Worm (Caenorhabditis elegans) whole organism, late embryonic: ENCODE data around the gene lips-3.

Experiments
- C08G9.2 ChIP-seq: sonication (generic microtip); optimal IDR thresholded peaks from 2 replicates; lab custom pipeline; 2016; ENCODE audit warnings: mild to moderate bottlenecking, missing genetic modification characterization, moderate library complexity, missing compliant biosample characterization
- T23F11.4 ChIP-seq: fragments of 200-800 bp; sonication (Bioruptor generic); optimal IDR thresholded peaks from 2 replicates; lab custom pipeline; 2018; ENCODE audit warnings: mild to moderate bottlenecking, missing genetic modification characterization, missing compliant biosample characterization
- ahr-1 ChIP-seq: sonication (generic microtip); optimal IDR thresholded peaks from 2 replicates; lab custom pipeline; 2016; ENCODE audit warnings: missing genetic modification characterization, missing compliant biosample characterization
- ama-1 ChIP-seq: fragments of 150-350 bp; optimal IDR thresholded peaks from 2 replicates; lab custom pipeline; 2014
- ceh-18 ChIP-seq: sonication (generic microtip); optimal IDR thresholded peaks from 2 replicates; lab custom pipeline; 2016; ENCODE audit warnings: missing genetic modification characterization, missing compliant biosample characterization
- ceh-19 ChIP-seq: fragments of 200-800 bp; sonication (Bioruptor generic); optimal IDR thresholded peaks from 2 replicates; lab custom pipeline; 2018; ENCODE audit warnings: mild to moderate bottlenecking, missing genetic modification characterization, missing compliant biosample characterization
- ceh-2 ChIP-seq: sonication (generic microtip); optimal IDR thresholded peaks from 2 replicates; lab custom pipeline; 2016; ENCODE audit warnings: missing genotype, missing genetic modification characterization, missing compliant biosample characterization
- ceh-30 ChIP-seq: fragments of 150-350 bp; optimal IDR thresholded peaks from 2 replicates; lab custom pipeline; 2014; ENCODE audit warnings: missing biosample characterization, missing genetic modification characterization
- ceh-31 ChIP-seq: sonication (generic microtip); optimal IDR thresholded peaks from 2 replicates; lab custom pipeline; 2016; ENCODE audit warnings: missing genetic modification characterization, missing compliant biosample characterization
- ceh-34 ChIP-seq: sonication (generic microtip); optimal IDR thresholded peaks from 2 replicates; lab custom pipeline; 2016; ENCODE audit warnings: mild to moderate bottlenecking, missing genetic modification characterization, missing compliant biosample characterization
- ceh-6 ChIP-seq: fragments of 200-800 bp; sonication (Bioruptor generic); optimal IDR thresholded peaks from 2 replicates; lab custom pipeline; 2018; ENCODE audit warnings: mild to moderate bottlenecking, missing genetic modification characterization, missing compliant biosample characterization
- che-1 ChIP-seq: sonication (generic microtip); optimal IDR thresholded peaks from 2 replicates; lab custom pipeline; 2016; ENCODE audit warnings: mild to moderate bottlenecking, missing genetic modification characterization, missing compliant biosample characterization
- dmd-4 ChIP-seq: sonication (generic microtip); optimal IDR thresholded peaks from 2 replicates; lab custom pipeline; 2016; ENCODE audit warnings: borderline replicate concordance, missing genetic modification characterization, missing compliant biosample characterization
- elt-2 ChIP-seq: sonication (generic microtip); optimal IDR thresholded peaks from 2 replicates; lab custom pipeline; 2016; ENCODE audit warnings: missing genetic modification reagents, missing genetic modification characterization, missing compliant biosample characterization
- ets-4 ChIP-seq: sonication (generic microtip); optimal IDR thresholded peaks from 2 replicates; lab custom pipeline; 2016; ENCODE audit warnings: missing genetic modification characterization, missing compliant biosample characterization
- eyg-1 ChIP-seq: sonication (generic microtip); optimal IDR thresholded peaks from 2 replicates; lab custom pipeline; 2016; ENCODE audit warnings: missing genotype, missing genetic modification characterization, missing compliant biosample characterization
- hlh-30 ChIP-seq: sonication (generic microtip); optimal IDR thresholded peaks from 2 replicates; lab custom pipeline; 2017; ENCODE audit warnings: antibody characterized with exemption, missing genetic modification characterization, missing compliant biosample characterization; ENCODE audit not compliant: insufficient read depth
- hlh-6 ChIP-seq: sonication (generic microtip); optimal IDR thresholded peaks from 2 replicates; lab custom pipeline; 2016; ENCODE audit warnings: missing genotype, missing genetic modification characterization, missing compliant biosample characterization
- hlh-8 ChIP-seq: sonication (generic microtip); optimal IDR thresholded peaks from 2 replicates; lab custom pipeline; 2016; ENCODE audit warnings: missing genotype, missing genetic modification characterization, missing compliant biosample characterization
- lin-11 ChIP-seq: fragments of 200-800 bp; sonication (Bioruptor generic); optimal IDR thresholded peaks from 2 replicates; lab custom pipeline; 2018; ENCODE audit warnings: mild to moderate bottlenecking, missing genetic modification characterization, missing compliant biosample characterization
- nfya-1 ChIP-seq: sonication (generic microtip); optimal IDR thresholded peaks from 2 replicates; lab custom pipeline; 2017; ENCODE audit warnings: missing genetic modification characterization, mild to moderate bottlenecking, missing compliant biosample characterization, antibody characterized with exemption, moderate library complexity
- pax-1 ChIP-seq: fragments of 150-350 bp; optimal IDR thresholded peaks from 2 replicates; lab custom pipeline; 2014; ENCODE audit warnings: missing biosample characterization, missing genetic modification characterization
- pros-1 ChIP-seq: fragments of 150-350 bp; optimal IDR thresholded peaks from 2 replicates; lab custom pipeline; 2014; ENCODE audit warnings: missing biosample characterization, missing genetic modification reagents, missing genetic modification characterization
- ref-2 ChIP-seq: sonication (generic microtip); optimal IDR thresholded peaks from 2 replicates; lab custom pipeline; 2016; ENCODE audit warnings: missing genetic modification characterization, missing compliant biosample characterization
- rnt-1 ChIP-seq: sonication (generic microtip); optimal IDR thresholded peaks from 2 replicates; lab custom pipeline; 2016; ENCODE audit warnings: missing genetic modification characterization, missing compliant biosample characterization
- sdc-2 ChIP-seq: sonication (generic microtip); optimal IDR thresholded peaks from 2 replicates; lab custom pipeline; 2016; ENCODE audit warnings: missing genotype, missing genetic modification characterization, missing compliant biosample characterization
- syd-9 ChIP-seq: sonication (generic microtip); optimal IDR thresholded peaks from 2 replicates; lab custom pipeline; 2016; ENCODE audit warnings: mild to moderate bottlenecking, missing genetic modification characterization, moderate library complexity, missing compliant biosample characterization
- tbx-2 ChIP-seq: sonication (generic microtip); optimal IDR thresholded peaks from 2 replicates; lab custom pipeline; 2016; ENCODE audit warnings: missing genetic modification characterization, missing compliant biosample characterization
- unc-42 ChIP-seq: sonication (generic microtip); optimal IDR thresholded peaks from 2 replicates; lab custom pipeline; 2016; ENCODE audit warnings: missing genotype, missing genetic modification characterization, missing compliant biosample characterization
- unc-55 ChIP-seq: sonication (generic microtip); optimal IDR thresholded peaks from 2 replicates; lab custom pipeline; 2017; ENCODE audit warnings: missing biosample characterization, missing genetic modification reagents, missing genetic modification characterization
- zip-5 ChIP-seq: sonication (generic microtip); optimal IDR thresholded peaks from 2 replicates; lab custom pipeline; 2016; ENCODE audit warnings: missing genetic modification characterization, missing compliant biosample characterization
- ztf-16 ChIP-seq: sonication (generic microtip); optimal IDR thresholded peaks from 2 replicates; lab custom pipeline; 2017; ENCODE audit warnings: missing genetic modification characterization, missing compliant biosample characterization

The lips-3 gene

ce11 chrIII:4666753-4667400 is 50.5 kb downstream of the lips-3 start:
- peak; percentile 34 for TF ChIP-seq syd-9 (tag; lab: Kevin White, UChicago)
- TF ChIP-seq ceh-30: peak; percentile 38
- TF ChIP-seq ceh-31 (tag; lab: Kevin White, UChicago): peak; percentile 70
- TF ChIP-seq dmd-4 (tag; lab: Kevin White, UChicago): peak; percentile 43
- peak; percentile 63 for TF ChIP-seq ref-2 (tag; lab: Kevin White, UChicago)
- TF ChIP-seq unc-42 (tag; lab: Kevin White, UChicago): peak; percentile 20
- TF ChIP-seq T23F11.4 (GFP tag; lab: Kevin White, UChicago): peak; percentile 99
- TF ChIP-seq nfya-1: peak; percentile 79
- TF ChIP-seq pax-1 (tag; lab: Kevin White, UChicago): no peak
- peak; percentile 36 for TF ChIP-seq rnt-1 (tag; lab: Kevin White, UChicago)
- TF ChIP-seq ztf-16 (tag; lab: Kevin White, UChicago): no peak
- TF ChIP-seq zip-5: no peak
- TF ChIP-seq ceh-34 (tag; lab: Kevin White, UChicago): peak; percentile 92
- peak; percentile 27 for TF ChIP-seq ets-4 (tag; lab: Kevin White, UChicago)
- TF ChIP-seq hlh-6 (tag; lab: Kevin White, UChicago): peak; percentile 81
- no peak for TF ChIP-seq ceh-18 (tag; lab: Kevin White, UChicago)
- TF ChIP-seq ceh-6 (GFP tag; lab: Kevin White, UChicago): peak; percentile 49
- peak; percentile 48 for TF ChIP-seq unc-55 (GFP tag; lab: Kevin White, UChicago)
- peak; percentile 29 for TF ChIP-seq hlh-8 (tag; lab: Kevin White, UChicago)
- TF ChIP-seq pros-1: peak; percentile 68
- TF ChIP-seq eyg-1 (tag; lab: Kevin White, UChicago): peak; percentile 8
- TF ChIP-seq che-1: peak; percentile 40
- TF ChIP-seq elt-2 (tag; lab: Kevin White, UChicago): peak; percentile 33
- peak; percentile 48 for TF ChIP-seq sdc-2
- no peak for TF ChIP-seq ama-1 (lab: Kevin White, UChicago)
- TF ChIP-seq hlh-30: peak; percentile 60
- TF ChIP-seq ceh-19: peak; percentile 71
- TF ChIP-seq ceh-2: peak; percentile 41
- peak; percentile 64 for TF ChIP-seq tbx-2 (tag; lab: Kevin White, UChicago)
- TF ChIP-seq C08G9.2 (tag; lab: Kevin White, UChicago): peak; percentile 26
- no peak for TF ChIP-seq lin-11 (tag; lab: Kevin White, UChicago)

DNA sequence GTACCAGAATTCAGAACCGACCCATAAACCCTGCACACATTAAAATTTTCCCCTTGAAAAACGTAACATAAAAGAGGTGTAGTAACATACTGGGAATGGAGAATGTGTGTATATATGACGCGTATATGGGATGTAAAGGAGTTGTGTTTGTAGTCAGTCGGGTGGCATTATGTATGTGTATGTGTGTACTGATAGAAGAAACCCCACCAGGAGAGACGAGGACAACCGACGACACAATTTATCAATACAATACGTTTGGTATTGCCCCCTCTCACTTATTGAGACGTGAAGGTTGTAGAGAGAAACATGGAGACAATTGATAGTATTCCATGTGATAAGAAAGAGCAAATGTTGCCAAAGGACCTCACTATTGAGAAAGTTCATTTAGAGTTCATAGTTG is 51.7 kb downstream of the lips-3 start:
- TF ChIP-seq elt-2 (tag; lab: Kevin White, UChicago) (peak; percentile 35), ahr-1 (tag; lab: Kevin White, UChicago) (no peak), T23F11.4 (GFP tag; lab: Kevin White, UChicago) (peak; percentile 7)
